Worm (Caenorhabditis elegans): ENCODE measurements around the gene C37E2.10.

DNA sequence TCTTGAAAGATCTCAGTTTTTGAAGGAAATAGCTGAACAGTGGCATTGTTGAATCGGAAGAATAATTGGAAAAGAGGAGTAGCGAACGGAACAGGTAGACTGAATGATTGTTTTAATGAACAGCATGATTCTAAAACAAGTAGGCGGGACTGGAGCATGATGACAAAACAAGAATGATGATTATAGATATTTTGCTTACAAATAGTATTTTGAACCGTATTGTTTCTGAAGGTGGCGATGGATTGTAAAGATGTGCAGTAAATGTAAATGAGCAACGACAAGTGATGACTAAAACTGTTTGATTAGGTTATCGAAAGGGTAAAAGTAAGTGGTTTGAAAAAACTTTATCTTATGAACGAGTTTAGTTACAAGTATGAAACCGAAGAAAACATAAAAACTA lies 44.5 kb upstream of the C37E2.10 start, which contains the start of gene F28H6.8:
- TF ChIP-seq ama-1 (optimal IDR thresholded peaks at IDR 0.05) = no peak
- no peak for TF ChIP-seq hlh-17 (GFP tag; optimal IDR thresholded peaks at IDR 0.05; ENCODE audit: borderline replicate concordance)
- no peak for TF ChIP-seq nhr-237 (tag; optimal IDR thresholded peaks at IDR 0.05)
- TF ChIP-seq mep-1 (tag; optimal IDR thresholded peaks at IDR 0.05) = no peak
- TF ChIP-seq nhr-85 (tag) = no peak
- no peak for TF ChIP-seq mdl-1 (tag; optimal IDR thresholded peaks at IDR 0.05)
- TF ChIP-seq aha-1 (tag; optimal IDR thresholded peaks at IDR 0.05) = no peak
- TF ChIP-seq nhr-71 (tag; optimal IDR thresholded peaks at IDR 0.05) = no peak
- no peak for TF ChIP-seq ceh-82 (tag; optimal IDR thresholded peaks at IDR 0.05)
- TF ChIP-seq snpc-4 (tag; optimal IDR thresholded peaks at IDR 0.05) = no peak
- TF ChIP-seq skn-1 (tag; optimal IDR thresholded peaks at IDR 0.05) = no peak

All from whole organism, L1 larva.